Worm (Caenorhabditis elegans) whole organism, young adult: ENCODE results near the gene vrp-1.

ENCODE experiments used
- B0336.3 ChIP-seq: fragments of 200-800 bp; sonication (Bioruptor generic); IDR thresholded peaks from 2 replicates; pipeline ENCODE4 v1.3.6; 2022; ENCODE audit warnings: missing genetic modification characterization, missing compliant biosample characterization
- C06A6.2 ChIP-seq: fragments of 200-800 bp; sonication (Bioruptor generic); conservative IDR thresholded peaks from 2 replicates; pipeline ENCODE4 v1.3.6; 2022; ENCODE audit warnings: missing genetic modification characterization, missing compliant biosample characterization
- C17E4.6 ChIP-seq: fragments of 200-800 bp; sonication (Bioruptor generic); IDR thresholded peaks from 2 replicates; pipeline ENCODE4 v1.3.6; 2022; ENCODE audit warnings: missing genetic modification reagents, missing genetic modification characterization, missing compliant biosample characterization
- D2030.7 ChIP-seq: fragments of 200-800 bp; sonication (Bioruptor generic); IDR thresholded peaks from 2 replicates; pipeline ENCODE4 v1.3.6; 2022; ENCODE audit warnings: missing genetic modification reagents, missing genetic modification characterization, missing compliant biosample characterization
- F22D6.2 ChIP-seq: sonication (generic microtip); optimal IDR thresholded peaks from 2 replicates; lab custom pipeline; 2016; ENCODE audit warnings: mild to moderate bottlenecking, missing genetic modification characterization, missing compliant biosample characterization
- K12H6.12 ChIP-seq: fragments of 200-800 bp; sonication (Bioruptor generic); optimal IDR thresholded peaks from 2 replicates; lab custom pipeline; 2018; ENCODE audit warnings: mild to moderate bottlenecking, missing genetic modification characterization, missing compliant biosample characterization
- Y56A3A.18 ChIP-seq: fragments of 200-800 bp; sonication (Bioruptor generic); IDR thresholded peaks from 2 replicates; pipeline ENCODE4 v1.3.6; 2022; ENCODE audit warnings: missing genetic modification reagents, missing genetic modification characterization, missing compliant biosample characterization
- ZK185.1 ChIP-seq: sonication (generic microtip); optimal IDR thresholded peaks from 2 replicates; lab custom pipeline; 2016; ENCODE audit warnings: mild to moderate bottlenecking, missing genetic modification characterization, missing compliant biosample characterization; ENCODE audit not compliant: poor library complexity, severe bottlenecking
- atf-7 ChIP-seq: sonication (generic microtip); optimal IDR thresholded peaks from 2 replicates; lab custom pipeline; 2017; ENCODE audit warnings: mild to moderate bottlenecking, missing genetic modification characterization, missing compliant biosample characterization
- attf-5 ChIP-seq: fragments of 200-800 bp; sonication (Bioruptor generic); optimal IDR thresholded peaks from 2 replicates; lab custom pipeline; 2018; ENCODE audit warnings: mild to moderate bottlenecking, missing genetic modification characterization, missing compliant biosample characterization
- bed-2 ChIP-seq: fragments of 200-800 bp; sonication (Bioruptor generic); IDR thresholded peaks from 2 replicates; pipeline ENCODE4 v1.3.6; 2022; ENCODE audit warnings: missing genetic modification reagents, missing genetic modification characterization, missing compliant biosample characterization
- ccch-3 ChIP-seq: fragments of 200-800 bp; sonication (Bioruptor generic); optimal IDR thresholded peaks from 2 replicates; lab custom pipeline; 2018; ENCODE audit warnings: mild to moderate bottlenecking, missing genetic modification characterization, missing compliant biosample characterization
- cebp-1 ChIP-seq, 2 experiments: fragments of 200-800 bp in 1 of 2; sonication (Bioruptor generic) in 1 of 2; sonication (generic microtip) in 1 of 2; IDR thresholded peaks in 1 of 2; optimal IDR thresholded peaks in 1 of 2; 2 replicates each; pipeline versions ENCODE4 v1.3.6 to Lab custom; 2017 to 2022; ENCODE audit warnings: missing compliant biosample characterization in 2 of 2, missing genetic modification characterization in 2 of 2, mild to moderate bottlenecking in 1 of 2, missing genetic modification reagents in 1 of 2, moderate library complexity in 1 of 2
- ceh-27 ChIP-seq: fragments of 200-800 bp; sonication (Bioruptor generic); optimal IDR thresholded peaks from 2 replicates; lab custom pipeline; 2018; ENCODE audit warnings: mild to moderate bottlenecking, missing genetic modification characterization, moderate library complexity, missing compliant biosample characterization
- ceh-40 ChIP-seq: fragments of 200-800 bp; sonication (Bioruptor generic); IDR thresholded peaks from 2 replicates; pipeline ENCODE4 v1.3.6; 2022; ENCODE audit warnings: missing genetic modification characterization, missing compliant biosample characterization
- ceh-79 ChIP-seq: sonication (generic microtip); optimal IDR thresholded peaks from 2 replicates; lab custom pipeline; 2017; ENCODE audit warnings: mild to moderate bottlenecking, missing genetic modification characterization, missing compliant biosample characterization
- dox-1 ChIP-seq: fragments of 200-800 bp; sonication (Bioruptor generic); IDR thresholded peaks from 2 replicates; pipeline ENCODE4 v1.3.6; 2022; ENCODE audit warnings: missing genetic modification reagents, missing genetic modification characterization, missing compliant biosample characterization
- egl-18 ChIP-seq: fragments of 200-800 bp; sonication (Bioruptor generic); IDR thresholded peaks from 2 replicates; pipeline ENCODE4 v1.3.6; 2022; ENCODE audit warnings: missing genetic modification reagents, missing genetic modification characterization, missing compliant biosample characterization
- egl-44 ChIP-seq: fragments of 200-800 bp; sonication (Bioruptor generic); IDR thresholded peaks from 2 replicates; pipeline ENCODE4 v1.3.6; 2022; ENCODE audit warnings: missing genetic modification reagents, missing genetic modification characterization, missing compliant biosample characterization
- egrh-3 ChIP-seq: fragments of 200-800 bp; sonication (Bioruptor generic); IDR thresholded peaks from 2 replicates; pipeline ENCODE4 v1.3.6; 2022; ENCODE audit warnings: missing genetic modification reagents, missing genetic modification characterization, missing compliant biosample characterization
- fkh-3 ChIP-seq: sonication (generic microtip); optimal IDR thresholded peaks from 2 replicates; lab custom pipeline; 2016; ENCODE audit warnings: mild to moderate bottlenecking, missing genetic modification characterization, missing compliant biosample characterization
- him-1 ChIP-seq: sonication (generic microtip); optimal IDR thresholded peaks from 2 replicates; lab custom pipeline; 2016; ENCODE audit warnings: missing genotype, missing genetic modification reagents, missing genetic modification characterization, missing compliant biosample characterization
- hlh-12 ChIP-seq: sonication (generic microtip); optimal IDR thresholded peaks from 2 replicates; lab custom pipeline; 2016; ENCODE audit warnings: missing genetic modification characterization, missing compliant biosample characterization
- hmg-1.2 ChIP-seq: fragments of 200-800 bp; sonication (Bioruptor generic); IDR thresholded peaks from 2 replicates; pipeline ENCODE4 v1.3.6; 2022; ENCODE audit warnings: missing genetic modification reagents, missing genetic modification characterization, missing compliant biosample characterization
- lin-35 ChIP-seq, 3 experiments: fragments of 150-350 bp in 2 of 3; sonication (generic microtip) in 1 of 3; optimal IDR thresholded peaks; 2 replicates each; lab custom pipeline; 2014 to 2018; ENCODE audit warnings: missing biosample characterization in 3 of 3, missing genetic modification characterization in 3 of 3, missing genetic modification reagents in 3 of 3
- lin-40 ChIP-seq: sonication (generic microtip); optimal IDR thresholded peaks from 2 replicates; lab custom pipeline; 2016; ENCODE audit warnings: missing genetic modification characterization, mild to moderate bottlenecking, missing compliant biosample characterization, missing genotype, missing genetic modification reagents
- lsl-1 ChIP-seq: fragments of 200-800 bp; sonication (Bioruptor generic); optimal IDR thresholded peaks from 2 replicates; lab custom pipeline; 2018; ENCODE audit warnings: mild to moderate bottlenecking, missing genetic modification characterization, moderate library complexity, missing compliant biosample characterization
- madf-10 ChIP-seq: sonication (generic microtip); optimal IDR thresholded peaks from 2 replicates; lab custom pipeline; 2016; ENCODE audit warnings: mild to moderate bottlenecking, missing genetic modification characterization, missing compliant biosample characterization
- madf-3 ChIP-seq: fragments of 200-800 bp; sonication (Bioruptor generic); IDR thresholded peaks from 2 replicates; pipeline ENCODE4 v1.3.6; 2022; ENCODE audit warnings: missing genetic modification reagents, missing genetic modification characterization, missing compliant biosample characterization
- madf-6 ChIP-seq: fragments of 200-800 bp; sonication (Bioruptor generic); IDR thresholded peaks from 2 replicates; pipeline ENCODE4 v1.3.6; 2022; ENCODE audit warnings: missing genetic modification reagents, missing genetic modification characterization, missing compliant biosample characterization
- mcd-1 ChIP-seq: fragments of 200-800 bp; sonication (Bioruptor generic); IDR thresholded peaks from 2 replicates; pipeline ENCODE4 v1.3.6; 2022; ENCODE audit warnings: missing genetic modification reagents, missing genetic modification characterization, missing compliant biosample characterization
- mxl-1 ChIP-seq: sonication (generic microtip); optimal IDR thresholded peaks from 2 replicates; lab custom pipeline; 2016; ENCODE audit warnings: missing genetic modification characterization, missing compliant biosample characterization
- nfya-1 ChIP-seq: sonication (generic microtip); optimal IDR thresholded peaks from 2 replicates; lab custom pipeline; 2017; ENCODE audit warnings: antibody characterized with exemption, missing compliant biosample characterization, missing genetic modification characterization, borderline replicate concordance; ENCODE audit not compliant: insufficient read depth
- nfyb-1 ChIP-seq: fragments of 200-800 bp; sonication (Bioruptor generic); IDR thresholded peaks from 2 replicates; pipeline ENCODE4 v1.3.6; 2022; ENCODE audit warnings: missing genetic modification reagents, missing genetic modification characterization, missing compliant biosample characterization
- rcor-1 ChIP-seq: fragments of 200-800 bp; sonication (Bioruptor generic); IDR thresholded peaks from 2 replicates; pipeline ENCODE4 v1.3.6; 2022; ENCODE audit warnings: missing genetic modification reagents, missing genetic modification characterization, missing compliant biosample characterization
- snpc-4 ChIP-seq, 5 experiments: fragments of 150-350 bp in 1 of 5; sonication (generic microtip) in 4 of 5; optimal IDR thresholded peaks; 2 replicates each; lab custom pipeline; 2014 to 2018; ENCODE audit warnings: missing genetic modification characterization in 5 of 5, missing biosample characterization in 3 of 5, antibody characterized with exemption in 2 of 5, mild to moderate bottlenecking in 2 of 5, missing compliant biosample characterization in 2 of 5, missing genotype in 2 of 5, moderate library complexity in 2 of 5, missing genetic modification reagents in 1 of 5
- sptf-2 ChIP-seq: fragments of 200-800 bp; sonication (Bioruptor generic); optimal IDR thresholded peaks from 2 replicates; lab custom pipeline; 2018; ENCODE audit warnings: mild to moderate bottlenecking, missing genetic modification characterization, missing compliant biosample characterization
- xnd-1 ChIP-seq: sonication (generic microtip); optimal IDR thresholded peaks from 2 replicates; lab custom pipeline; 2016; ENCODE audit warnings: missing genotype, missing genetic modification reagents, missing genetic modification characterization, missing compliant biosample characterization
- zfh-2 ChIP-seq: fragments of 200-800 bp; sonication (Bioruptor generic); conservative IDR thresholded peaks from 2 replicates; pipeline ENCODE4 v1.3.6; 2022; ENCODE audit warnings: missing genetic modification reagents, missing genetic modification characterization, missing compliant biosample characterization
- zim-3 ChIP-seq: sonication (generic microtip); optimal IDR thresholded peaks from 2 replicates; lab custom pipeline; 2017; ENCODE audit warnings: mild to moderate bottlenecking, missing genetic modification characterization, moderate library complexity, missing compliant biosample characterization
- ztf-25 ChIP-seq: fragments of 200-800 bp; sonication (Bioruptor generic); IDR thresholded peaks from 2 replicates; pipeline ENCODE4 v1.3.6; 2022; ENCODE audit warnings: missing genetic modification reagents, missing genetic modification characterization, missing compliant biosample characterization

vrp-1 gene

DNA sequence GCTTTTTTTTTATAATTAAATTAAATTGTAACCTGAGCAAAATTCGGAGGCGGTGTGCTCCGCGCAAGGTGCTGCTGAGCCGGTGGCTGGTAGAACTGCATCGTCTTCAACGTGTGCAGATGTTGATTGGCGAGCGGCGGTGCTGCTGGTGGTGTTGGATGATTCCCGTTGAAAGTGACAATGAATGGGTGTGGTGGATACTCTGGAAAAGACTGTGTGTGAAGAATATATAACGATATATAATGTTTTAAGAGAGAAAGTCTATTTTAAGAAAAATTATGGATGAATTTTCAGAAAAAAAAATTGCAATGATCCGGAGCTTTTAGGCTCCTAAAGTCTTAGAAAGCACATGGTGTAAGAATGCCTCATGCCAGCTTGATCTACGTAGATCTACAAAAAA is 17.0 kb upstream of the vrp-1 start, which contains the start of gene Y54G2A.26:
TSS of gene Y54G2A.26 (minus strand) at position 101 of the 400 bp plus-strand sequence.
- TF ChIP-seq Y56A3A.18 (GFP tag; lab: Robert Waterston, UW) (no peak), nfya-1 (tag; lab: Kevin White, UChicago) (no peak), F22D6.2 (tag; lab: Kevin White, UChicago) (no peak), mcd-1 (GFP tag; lab: Robert Waterston, UW) (no peak), egl-18 (GFP tag; lab: Robert Waterston, UW) (no peak), bed-2 (GFP tag; lab: Robert Waterston, UW) (no peak), attf-5 (no peak), zim-3 (tag; lab: Kevin White, UChicago) (no peak), mxl-1 (tag; lab: Kevin White, UChicago) (no peak)

DNA sequence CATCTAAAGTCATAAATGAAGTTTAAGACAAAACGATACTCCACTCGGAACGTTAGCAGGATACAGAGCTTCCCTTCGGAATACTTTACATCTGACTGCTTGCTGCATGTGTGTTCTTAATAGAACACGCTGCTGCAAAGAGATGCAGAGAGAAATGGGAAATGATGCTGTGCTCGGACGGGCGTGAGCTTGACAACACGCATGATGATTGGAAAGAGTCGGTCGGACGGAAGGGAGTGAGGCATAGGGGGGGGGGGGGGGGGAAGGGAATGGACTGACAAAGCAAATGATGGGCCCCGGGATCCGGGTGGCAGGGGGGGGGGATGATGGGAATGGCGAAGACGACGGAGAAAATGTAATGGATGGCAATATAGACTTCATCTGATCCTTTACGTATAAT is 15.1 kb upstream of the vrp-1 start:
- TF ChIP-seq ceh-40 (GFP tag; lab: Robert Waterston, UW) = no peak
- TF ChIP-seq him-1 = no peak
- TF ChIP-seq ZK185.1 (tag; lab: Kevin White, UChicago) = no peak
- TF ChIP-seq sptf-2 (GFP tag; lab: Kevin White, UChicago) = no peak
- no peak for TF ChIP-seq madf-3 (GFP tag; lab: Robert Waterston, UW)
- TF ChIP-seq cebp-1 (GFP tag; IDR thresholded peaks at IDR 0.05; lab: Robert Waterston, UW) = no peak
- peak; percentile 11 for TF ChIP-seq cebp-1 (tag; optimal IDR thresholded peaks at IDR 0.05; lab: Kevin White, UChicago)
- TF ChIP-seq xnd-1 (tag; lab: Kevin White, UChicago) = no peak
- TF ChIP-seq zfh-2 (GFP tag; lab: Robert Waterston, UW) = peak; percentile 90
- peak; percentile 70; the same call in 1 of the 2 replicates for TF ChIP-seq egrh-3 (GFP tag; lab: Robert Waterston, UW)
- TF ChIP-seq lsl-1 = no peak
- no peak for TF ChIP-seq hlh-12
- no peak for TF ChIP-seq atf-7 (tag; lab: Kevin White, UChicago)
- TF ChIP-seq zim-3 (tag; lab: Kevin White, UChicago) = no peak
- no peak for TF ChIP-seq D2030.7 (GFP tag; lab: Robert Waterston, UW)
- TF ChIP-seq C06A6.2 (GFP tag; lab: Robert Waterston, UW) = no peak
- no peak for TF ChIP-seq lin-35 (GFP tag; optimal IDR thresholded peaks at IDR 0.05; lab: Kevin White, UChicago)

ce11 chrIV:2998597-2999161 is 13.7 kb upstream of the vrp-1 start:
- TF ChIP-seq K12H6.12 (tag; lab: Kevin White, UChicago) = peak; percentile 80
- TF ChIP-seq egrh-3 (GFP tag; lab: Robert Waterston, UW) = peak; percentile 85
- TF ChIP-seq ceh-79 (tag; lab: Kevin White, UChicago) = no peak
- no peak for TF ChIP-seq snpc-4 (GFP tag; optimal IDR thresholded peaks at IDR 0.05; lab: Kevin White, UChicago)
- peak in 1 of 4 experiments; percentile 15 for TF ChIP-seq snpc-4 (tag; optimal IDR thresholded peaks at IDR 0.05; lab: Kevin White, UChicago)
- 0 out of 2 replicates have a peak, but pooled peaks have one; percentile 27 for TF ChIP-seq hmg-1.2 (GFP tag; lab: Robert Waterston, UW)
- peak; percentile 45; the same call in 1 of the 2 replicates for TF ChIP-seq mcd-1 (GFP tag; lab: Robert Waterston, UW)
- TF ChIP-seq ccch-3 (GFP tag; lab: Kevin White, UChicago) = no peak
- TF ChIP-seq egl-44 = 0 out of 2 replicates have a peak, but pooled peaks have one; percentile 7
- no peak for TF ChIP-seq sptf-2 (GFP tag; lab: Kevin White, UChicago)
- peak; percentile 96 for TF ChIP-seq zfh-2 (GFP tag; lab: Robert Waterston, UW)
- TF ChIP-seq madf-10 (tag; lab: Kevin White, UChicago) = peak; percentile 98
- TF ChIP-seq lin-40 (tag; lab: Kevin White, UChicago) = peak; percentile 38
- 0 out of 2 replicates have a peak, but pooled peaks have one; percentile 33 for TF ChIP-seq nfyb-1 (GFP tag; lab: Robert Waterston, UW)
- 0 out of 2 replicates have a peak, but pooled peaks have one; percentile 8 for TF ChIP-seq C17E4.6
- TF ChIP-seq ztf-25 (GFP tag; lab: Robert Waterston, UW) = no peak
- peak in 1 of 3 experiments; percentile 16 for TF ChIP-seq lin-35 (GFP tag; optimal IDR thresholded peaks at IDR 0.05; lab: Kevin White, UChicago)
- peak; percentile 46; the same call in 1 of the 2 replicates for TF ChIP-seq dox-1 (GFP tag; lab: Robert Waterston, UW)
- TF ChIP-seq rcor-1 (GFP tag; lab: Robert Waterston, UW) = peak; percentile 12; the same call in 1 of the 2 replicates
- TF ChIP-seq C06A6.2 (GFP tag; lab: Robert Waterston, UW) = 0 out of 2 replicates have a peak, but pooled peaks have one; percentile 28
- TF ChIP-seq ceh-27 (GFP tag; lab: Kevin White, UChicago) = peak; percentile 63
- TF ChIP-seq fkh-3 = no peak
- TF ChIP-seq attf-5 = peak; percentile 30
- no peak for TF ChIP-seq cebp-1 (GFP tag; IDR thresholded peaks at IDR 0.05; lab: Robert Waterston, UW)
- TF ChIP-seq cebp-1 (tag; optimal IDR thresholded peaks at IDR 0.05; lab: Kevin White, UChicago) = peak; percentile 66
- 0 out of 2 replicates have a peak, but pooled peaks have one; percentile 32 for TF ChIP-seq madf-6 (GFP tag; lab: Robert Waterston, UW)
- peak; percentile 31; the same call in 1 of the 2 replicates for TF ChIP-seq B0336.3 (GFP tag; lab: Robert Waterston, UW)
